Worm (Caenorhabditis elegans) whole organism, young adult: ENCODE measurements around the gene npr-17.

Source experiments
- F33H1.4 ChIP-seq: fragments of 200-800 bp; sonication (Bioruptor generic); IDR thresholded peaks from 2 replicates; pipeline ENCODE4 v1.3.6; 2022; ENCODE audit warnings: missing genetic modification reagents, missing genetic modification characterization, missing compliant biosample characterization
- Y53G8AR.9 ChIP-seq: fragments of 200-800 bp; sonication (Bioruptor generic); conservative IDR thresholded peaks from 2 replicates; pipeline ENCODE4 v1.3.6; 2022; ENCODE audit warnings: missing genetic modification reagents, missing genetic modification characterization, missing compliant biosample characterization
- aptf-2 ChIP-seq: fragments of 200-800 bp; sonication (Bioruptor generic); conservative IDR thresholded peaks from 2 replicates; pipeline ENCODE4 v1.3.6; 2022; ENCODE audit warnings: missing genetic modification reagents, missing genetic modification characterization, missing compliant biosample characterization
- ceh-91 ChIP-seq: fragments of 200-800 bp; sonication (Bioruptor generic); IDR thresholded peaks from 2 replicates; pipeline ENCODE4 v1.3.6; 2022; ENCODE audit warnings: missing genetic modification reagents, missing genetic modification characterization, missing compliant biosample characterization
- ztf-26 ChIP-seq: sonication (generic microtip); optimal IDR thresholded peaks from 2 replicates; lab custom pipeline; 2017; ENCODE audit warnings: missing genetic modification characterization, missing compliant biosample characterization

- no peak for TF ChIP-seq ztf-26
- no peak for TF ChIP-seq aptf-2
- no peak for TF ChIP-seq Y53G8AR.9 (GFP tag; lab: Robert Waterston, UW)
- TF ChIP-seq ceh-91 (GFP tag; lab: Robert Waterston, UW), result no peak
- TF ChIP-seq F33H1.4 (GFP tag; lab: Robert Waterston, UW), result no peak
Measured at ce11 chrIII:8016438-8016837, 20.2 kb upstream of the npr-17 start, which contains the start of gene F44B9.5.
